Fruit fly (Drosophila melanogaster) whole organism, prepupa: Measurements from ENCODE around the gene cbt.

Experiments
- Blimp-1 ChIP-seq: fragments of 200-800 bp; sonication (Bioruptor generic); optimal IDR thresholded peaks from 3 replicates; lab custom pipeline; 2017; ENCODE audit warnings: missing biosample characterization, missing genetic modification characterization, mild to moderate bottlenecking, moderate library complexity, missing genetic modification reagents
- CG10669 ChIP-seq: fragments of 200-800 bp; sonication (Bioruptor generic); optimal IDR thresholded peaks from 3 replicates; lab custom pipeline; 2018; ENCODE audit warnings: missing biosample characterization, mild to moderate bottlenecking, missing genetic modification characterization, moderate library complexity
- CG11294 ChIP-seq: fragments of 200-800 bp; sonication (Bioruptor generic); IDR thresholded peaks from 2 replicates; pipeline ENCODE4 v1.3.6; 2022; ENCODE audit warnings: missing biosample characterization, missing genetic modification characterization
- CG11762 ChIP-seq: fragments of 200-800 bp; sonication (Bioruptor generic); optimal IDR thresholded peaks from 3 replicates; lab custom pipeline; 2016; ENCODE audit warnings: missing biosample characterization, missing genetic modification characterization; ENCODE audit not compliant: insufficient read depth
- CG11902 ChIP-seq: fragments of 200-800 bp; sonication (Bioruptor generic); optimal IDR thresholded peaks from 3 replicates; lab custom pipeline; 2016; ENCODE audit warnings: missing biosample characterization, missing genetic modification characterization
- CG15336 ChIP-seq: fragments of 200-800 bp; sonication (Bioruptor generic); IDR thresholded peaks from 2 replicates; pipeline ENCODE4 v1.3.6; 2022; ENCODE audit warnings: missing biosample characterization, missing genetic modification characterization
- CG1621 ChIP-seq: fragments of 200-800 bp; sonication (Bioruptor generic); optimal IDR thresholded peaks from 3 replicates; lab custom pipeline; 2018; ENCODE audit warnings: missing biosample characterization, mild to moderate bottlenecking, missing genetic modification characterization
- CG3032 ChIP-seq: fragments of 200-800 bp; optimal IDR thresholded peaks from 2 replicates; lab custom pipeline; 2019; ENCODE audit warnings: missing biosample characterization, mild to moderate bottlenecking, missing genetic modification characterization, moderate library complexity
- CG31627 ChIP-seq: fragments of 200-800 bp; sonication (Bioruptor generic); optimal IDR thresholded peaks from 3 replicates; lab custom pipeline; 2016; ENCODE audit warnings: missing biosample characterization, missing genetic modification characterization
- CG32006 ChIP-seq: fragments of 200-800 bp; sonication (Bioruptor generic); optimal IDR thresholded peaks from 3 replicates; lab custom pipeline; 2017; ENCODE audit warnings: missing biosample characterization, mild to moderate bottlenecking, missing genetic modification characterization
- CG3919 ChIP-seq: fragments of 200-800 bp; sonication (Bioruptor generic); optimal IDR thresholded peaks from 3 replicates; lab custom pipeline; 2016; ENCODE audit warnings: missing biosample characterization, missing genetic modification characterization
- CG6163 ChIP-seq: fragments of 200-800 bp; sonication (Bioruptor generic); IDR thresholded peaks from 3 replicates; pipeline ENCODE4 v1.3.6; 2022; ENCODE audit warnings: missing biosample characterization, missing genetic modification characterization
- CG6276 ChIP-seq: fragments of 200-800 bp; sonication (Bioruptor generic); optimal IDR thresholded peaks from 2 replicates; lab custom pipeline; 2017; ENCODE audit warnings: missing biosample characterization, mild to moderate bottlenecking, missing genetic modification characterization
- CG6808 ChIP-seq: fragments of 200-800 bp; sonication (Bioruptor generic); optimal IDR thresholded peaks from 3 replicates; lab custom pipeline; 2017; ENCODE audit warnings: missing biosample characterization, missing genetic modification characterization, mild to moderate bottlenecking, moderate library complexity, missing genetic modification reagents
- CG6854 ChIP-seq: fragments of 200-800 bp; sonication (Bioruptor generic); optimal IDR thresholded peaks from 2 replicates; lab custom pipeline; 2017; ENCODE audit warnings: missing biosample characterization, mild to moderate bottlenecking, missing genetic modification characterization
- CG8119 ChIP-seq: fragments of 200-800 bp; sonication (Bioruptor generic); IDR thresholded peaks from 3 replicates; pipeline ENCODE4 v1.3.6; 2022; ENCODE audit warnings: missing biosample characterization, missing genetic modification characterization
- CG8319 ChIP-seq: fragments of 200-800 bp; sonication (Bioruptor generic); optimal IDR thresholded peaks from 3 replicates; lab custom pipeline; 2016; ENCODE audit warnings: missing biosample characterization, missing genetic modification characterization
- Eip75B ChIP-seq: fragments of 200-800 bp; sonication (Bioruptor generic); optimal IDR thresholded peaks from 3 replicates; lab custom pipeline; 2016; ENCODE audit warnings: missing biosample characterization, missing genetic modification characterization
- Eip78C ChIP-seq: fragments of 200-800 bp; sonication (Bioruptor generic); peaks from one replicate; lab custom pipeline; 2016; ENCODE audit warnings: missing biosample characterization, missing genetic modification characterization
- Eip93F ChIP-seq: fragments of 200-800 bp; sonication (Bioruptor generic); optimal IDR thresholded peaks from 2 replicates; lab custom pipeline; 2016; ENCODE audit warnings: missing biosample characterization, mild to moderate bottlenecking, missing genetic modification characterization
- Hr38 ChIP-seq: sonication (Bioruptor generic); optimal IDR thresholded peaks from 2 replicates; lab custom pipeline; 2016; ENCODE audit warnings: missing biosample characterization, missing genetic modification characterization
- Hr39 ChIP-seq: fragments of 200-800 bp; sonication (Bioruptor generic); optimal IDR thresholded peaks from 2 replicates; lab custom pipeline; 2016; ENCODE audit warnings: missing biosample characterization, missing genetic modification characterization
- Hr4 ChIP-seq: fragments of 200-800 bp; sonication (Bioruptor generic); optimal IDR thresholded peaks from 3 replicates; lab custom pipeline; 2016; ENCODE audit warnings: missing biosample characterization, missing genetic modification characterization
- Lpt ChIP-seq: fragments of 200-800 bp; sonication (Bioruptor generic); optimal IDR thresholded peaks from 3 replicates; lab custom pipeline; 2016; ENCODE audit warnings: missing biosample characterization, missing genetic modification characterization
- Smox ChIP-seq: fragments of 200-800 bp; sonication (Bioruptor generic); optimal IDR thresholded peaks from 3 replicates; lab custom pipeline; 2016; ENCODE audit warnings: missing biosample characterization, missing genetic modification characterization
- dac ChIP-seq: fragments of 200-800 bp; sonication (Bioruptor generic); optimal IDR thresholded peaks from 2 replicates; lab custom pipeline; 2017; ENCODE audit warnings: missing biosample characterization, mild to moderate bottlenecking, missing genetic modification characterization
- dsx ChIP-seq: fragments of 200-800 bp; optimal IDR thresholded peaks from 3 replicates; lab custom pipeline; 2019; ENCODE audit warnings: missing biosample characterization, mild to moderate bottlenecking, missing genetic modification characterization, moderate library complexity; ENCODE audit not compliant: poor library complexity, severe bottlenecking
- eg ChIP-seq: fragments of 200-800 bp; sonication (Bioruptor generic); IDR thresholded peaks from 3 replicates; pipeline ENCODE4 v1.3.6; 2022; ENCODE audit warnings: missing biosample characterization, missing genetic modification characterization
- fd59A ChIP-seq: fragments of 200-800 bp; sonication (Bioruptor generic); optimal IDR thresholded peaks from 2 replicates; lab custom pipeline; 2017; ENCODE audit warnings: missing biosample characterization, mild to moderate bottlenecking, missing genetic modification characterization, missing genetic modification reagents
- lz ChIP-seq: fragments of 200-800 bp; sonication (Bioruptor generic); optimal IDR thresholded peaks from 3 replicates; lab custom pipeline; 2016; ENCODE audit warnings: missing biosample characterization, missing genetic modification characterization
- net ChIP-seq: fragments of 200-800 bp; sonication (Bioruptor generic); optimal IDR thresholded peaks from 3 replicates; lab custom pipeline; 2016; ENCODE audit warnings: missing biosample characterization, missing genetic modification characterization
- pdm3 ChIP-seq: fragments of 200-800 bp; sonication (Bioruptor generic); optimal IDR thresholded peaks from 3 replicates; lab custom pipeline; 2016; ENCODE audit warnings: missing biosample characterization, missing genetic modification characterization
- salr ChIP-seq, 2 experiments: fragments of 200-800 bp; sonication (Bioruptor generic); optimal IDR thresholded peaks; 3 replicates each; lab custom pipeline; 2016 to 2018; ENCODE audit warnings: missing biosample characterization in 2 of 2, missing genetic modification characterization in 2 of 2, mild to moderate bottlenecking in 1 of 2
- spab ChIP-seq: fragments of 200-800 bp; sonication (Bioruptor generic); optimal IDR thresholded peaks from 2 replicates; lab custom pipeline; 2017; ENCODE audit warnings: missing biosample characterization, mild to moderate bottlenecking, missing genetic modification characterization, missing genetic modification reagents
- ss ChIP-seq, 2 experiments: fragments of 200-800 bp; sonication (Bioruptor generic); optimal IDR thresholded peaks; 2 replicates in 1 of 2; 3 replicates in 1 of 2; lab custom pipeline; 2017 to 2018; ENCODE audit warnings: mild to moderate bottlenecking in 2 of 2, missing biosample characterization in 2 of 2, missing genetic modification characterization in 2 of 2, moderate library complexity in 1 of 2
- svp ChIP-seq: fragments of 200-800 bp; sonication (Bioruptor generic); peaks from one replicate; lab custom pipeline; 2016; ENCODE audit warnings: missing biosample characterization, missing genetic modification characterization
- topi ChIP-seq: fragments of 200-800 bp; sonication (Bioruptor generic); optimal IDR thresholded peaks from 3 replicates; lab custom pipeline; 2016; ENCODE audit warnings: missing biosample characterization, missing genetic modification characterization
- vri ChIP-seq: fragments of 200-800 bp; sonication (Bioruptor generic); optimal IDR thresholded peaks from 3 replicates; lab custom pipeline; 2016; ENCODE audit warnings: missing biosample characterization, mild to moderate bottlenecking, missing genetic modification characterization

The cbt gene

dm6 chr2L:435311-435806, 44.1 kb downstream of the cbt start (continued):
- TF ChIP-seq spab (GFP tag; lab: Kevin White, UChicago) (peak; percentile 2), Hr39 (GFP tag; lab: Kevin White, UChicago) (no peak), CG6163 (peak; percentile 86), dsx (GFP tag; lab: Kevin White, UChicago) (no peak), CG11762 (peak; percentile 31), net (peak; percentile 39), CG15336 (peak; percentile 92), Blimp-1 (GFP tag; lab: Kevin White, UChicago) (no peak), Smox (GFP tag; lab: Kevin White, UChicago) (no peak), vri (GFP tag; lab: Kevin White, UChicago) (no peak), eg (GFP tag; lab: Robert Waterston, UW) (peak; percentile 87), CG6854 (no peak), CG11294 (GFP tag; lab: Robert Waterston, UW) (peak; percentile 35), topi (GFP tag; lab: Kevin White, UChicago) (peak; percentile 25), CG6808 (GFP tag; lab: Kevin White, UChicago) (peak; percentile 37), pdm3 (GFP tag; lab: Kevin White, UChicago) (peak; percentile 35), ss (GFP tag; optimal IDR thresholded peaks at IDR 0.05; lab: Kevin White, UChicago) (peak in 1 of 2 experiments; percentile 1), CG3919 (GFP tag; lab: Kevin White, UChicago) (peak; percentile 59), CG8319 (GFP tag; lab: Kevin White, UChicago) (peak; percentile 34), fd59A (GFP tag; lab: Kevin White, UChicago) (no peak), Lpt (GFP tag; lab: Kevin White, UChicago) (peak; percentile 56), dac (GFP tag; lab: Kevin White, UChicago) (peak; percentile 24), CG11902 (GFP tag; lab: Kevin White, UChicago) (no peak)

- TF ChIP-seq CG6276 (GFP tag; lab: Kevin White, UChicago) = no peak
Observed at dm6 chr2L:434439-434838, 45.0 kb downstream of the cbt start.

DNA sequence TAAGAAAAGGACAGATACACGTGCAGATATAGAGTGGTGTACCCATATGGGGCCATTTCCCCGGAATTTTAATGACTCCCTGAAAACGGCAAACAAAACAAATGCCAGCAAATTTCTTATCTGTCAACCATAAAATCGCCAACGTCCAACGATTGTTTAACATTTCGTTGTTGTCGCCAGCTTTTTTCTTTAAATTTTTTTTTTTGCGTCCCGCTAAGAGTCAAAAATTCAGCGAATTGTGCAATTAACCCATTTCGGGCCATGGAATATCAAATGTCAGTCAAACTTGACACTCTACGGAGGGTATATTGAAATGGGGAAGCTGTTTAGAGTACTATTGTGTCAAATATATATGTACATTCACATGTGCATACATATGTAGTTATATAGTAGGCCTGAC, 47.4 kb downstream of the cbt start:
- TF ChIP-seq CG8119 (GFP tag; lab: Robert Waterston, UW) (no peak), vri (GFP tag; lab: Kevin White, UChicago) (peak; percentile 48), spab (GFP tag; lab: Kevin White, UChicago) (no peak), salr (GFP tag; optimal IDR thresholded peaks at IDR 0.05; lab: Kevin White, UChicago) (no peak), Eip93F (GFP tag; lab: Kevin White, UChicago) (no peak), ss (GFP tag; optimal IDR thresholded peaks at IDR 0.05; lab: Kevin White, UChicago) (no peak), Hr4 (GFP tag; lab: Kevin White, UChicago) (no peak), Blimp-1 (GFP tag; lab: Kevin White, UChicago) (no peak), CG1621 (no peak), CG11902 (GFP tag; lab: Kevin White, UChicago) (no peak), CG6854 (no peak), lz (no peak), CG31627 (GFP tag; lab: Kevin White, UChicago) (no peak), CG32006 (no peak), CG6276 (GFP tag; lab: Kevin White, UChicago) (no peak), svp (GFP tag; lab: Kevin White, UChicago) (peak; percentile 64), eg (GFP tag; lab: Robert Waterston, UW) (no peak), Hr38 (GFP tag; lab: Kevin White, UChicago) (no peak), CG3032 (tag; lab: Kevin White, UChicago) (no peak), Hr39 (GFP tag; lab: Kevin White, UChicago) (no peak), Eip75B (GFP tag; lab: Kevin White, UChicago) (no peak), CG10669 (no peak), CG8319 (GFP tag; lab: Kevin White, UChicago) (no peak), Eip78C (GFP tag; lab: Kevin White, UChicago) (peak; percentile 3)
